Worm (Caenorhabditis elegans) whole organism, L3 larva: ENCODE data around the gene ucr-2.3.

Experiments
- mdl-1 ChIP-seq: fragments of 150-350 bp; optimal IDR thresholded peaks from 2 replicates; lab custom pipeline; 2014; ENCODE audit warnings: missing biosample characterization, missing genetic modification characterization
- nhr-67 ChIP-seq: fragments of 150-350 bp; optimal IDR thresholded peaks from 2 replicates; lab custom pipeline; 2014; ENCODE audit warnings: missing biosample characterization, missing genetic modification characterization

- TF ChIP-seq mdl-1 (tag; lab: Kevin White, UChicago) (no peak), nhr-67 (tag; lab: Kevin White, UChicago) (no peak)
Measured at ce11 chrIII:842630-843029, 37.0 kb upstream of the ucr-2.3 start, which contains the start of gene far-8.
